Fruit fly (Drosophila melanogaster) S2 (cell line): ENCODE data around the gene Tfb5.

Source experiments
- CG8478 ChIP-seq: fragments of >200 bp; optimal IDR thresholded peaks from 2 replicates; lab custom pipeline; 2018
- CTCF ChIP-seq, 2 experiments: fragments of >200 bp; optimal IDR thresholded peaks; 2 replicates each; lab custom pipeline; 2018

- TF ChIP-seq CG8478 (lab: Kevin White, UChicago): no peak
- no peak for TF ChIP-seq CTCF (optimal IDR thresholded peaks at IDR 0.05; lab: Kevin White, UChicago)
These were observed 14.9 kb upstream of the Tfb5 start for dm6 chr2L:5025557-5025956.
